Worm (Caenorhabditis elegans) whole organism, L1 larva: ENCODE data around the gene R12G8.1.
A peak's percentile ranks its signal among the peaks of the same experiment; 100 is the strongest.

Experiments used
- Y116A8C.19 ChIP-seq: sonication (generic microtip); optimal IDR thresholded peaks from 2 replicates; lab custom pipeline; 2016; ENCODE audit warnings: missing compliant biosample characterization, missing genetic modification characterization, borderline replicate concordance
- aha-1 ChIP-seq: fragments of 150-350 bp; optimal IDR thresholded peaks from 2 replicates; lab custom pipeline; 2014; ENCODE audit warnings: missing biosample characterization, missing genetic modification characterization
- alr-1 ChIP-seq: fragments of 200-800 bp; sonication (Bioruptor generic); optimal IDR thresholded peaks from 2 replicates; lab custom pipeline; 2018; ENCODE audit warnings: borderline replicate concordance, mild to moderate bottlenecking, missing genetic modification characterization, missing compliant biosample characterization
- aly-2 ChIP-seq: fragments of 150-350 bp; optimal IDR thresholded peaks from 2 replicates; lab custom pipeline; 2014; ENCODE audit warnings: missing biosample characterization, missing genetic modification characterization
- ama-1 ChIP-seq: fragments of 150-350 bp; optimal IDR thresholded peaks from 2 replicates; lab custom pipeline; 2014
- blmp-1 ChIP-seq: fragments of 150-350 bp; optimal IDR thresholded peaks from 2 replicates; lab custom pipeline; 2014; ENCODE audit warnings: missing biosample characterization, missing genetic modification characterization
- ceh-63 ChIP-seq: fragments of 200-800 bp; sonication (Bioruptor generic); optimal IDR thresholded peaks from 2 replicates; lab custom pipeline; 2018; ENCODE audit warnings: mild to moderate bottlenecking, missing genetic modification characterization, missing compliant biosample characterization
- ceh-88 ChIP-seq: fragments of 200-800 bp; sonication (Bioruptor generic); IDR thresholded peaks from 2 replicates; pipeline ENCODE4 v1.3.6; 2022; ENCODE audit warnings: missing genetic modification characterization, missing compliant biosample characterization
- ceh-90 ChIP-seq: sonication (generic microtip); optimal IDR thresholded peaks from 2 replicates; lab custom pipeline; 2016; ENCODE audit warnings: missing genetic modification characterization, missing compliant biosample characterization
- efl-1 ChIP-seq, 4 experiments: fragments of 150-350 bp; optimal IDR thresholded peaks in 3 of 4; peaks in 1 of 4; 1 replicate in 1 of 4; 2 replicates in 3 of 4; lab custom pipeline; 2014; ENCODE audit warnings: missing biosample characterization in 2 of 4, missing genetic modification characterization in 2 of 4, missing genetic modification reagents in 2 of 4
- egl-13 ChIP-seq: sonication (generic microtip); optimal IDR thresholded peaks from 2 replicates; lab custom pipeline; 2016; ENCODE audit warnings: missing genotype, missing genetic modification reagents, missing genetic modification characterization, missing compliant biosample characterization
- elt-3 ChIP-seq, 6 experiments: fragments of 150-350 bp in 1 of 6; sonication (generic microtip); optimal IDR thresholded peaks; 2 replicates each; lab custom pipeline; 2017 to 2018; ENCODE audit warnings: missing biosample characterization in 6 of 6, missing genetic modification characterization in 6 of 6, inconsistent platforms in 1 of 6
- fkh-10 ChIP-seq: sonication (generic microtip); optimal IDR thresholded peaks from 2 replicates; lab custom pipeline; 2017; ENCODE audit warnings: missing biosample characterization, missing genetic modification reagents, missing genetic modification characterization
- fkh-4 ChIP-seq: sonication (generic microtip); optimal IDR thresholded peaks from 2 replicates; lab custom pipeline; 2016; ENCODE audit warnings: missing compliant biosample characterization, missing genetic modification characterization, borderline replicate concordance
- fkh-8 ChIP-seq: sonication (generic microtip); optimal IDR thresholded peaks from 2 replicates; lab custom pipeline; 2016; ENCODE audit warnings: mild to moderate bottlenecking, missing genetic modification characterization, missing compliant biosample characterization
- fos-1 ChIP-seq: fragments of 150-350 bp; optimal IDR thresholded peaks from 2 replicates; lab custom pipeline; 2014; ENCODE audit warnings: missing biosample characterization, missing genetic modification characterization
- hlh-17 ChIP-seq: fragments of 200-800 bp; sonication (Bioruptor generic); optimal IDR thresholded peaks from 2 replicates; lab custom pipeline; 2018; ENCODE audit warnings: missing genetic modification characterization, mild to moderate bottlenecking, missing compliant biosample characterization, moderate library complexity, borderline replicate concordance
- hlh-4 ChIP-seq: sonication (generic microtip); optimal IDR thresholded peaks from 2 replicates; lab custom pipeline; 2016; ENCODE audit warnings: mild to moderate bottlenecking, missing genetic modification characterization, missing compliant biosample characterization
- hpl-2 ChIP-seq: fragments of 150-350 bp; optimal IDR thresholded peaks from 2 replicates; lab custom pipeline; 2014; ENCODE audit warnings: missing biosample characterization, missing genetic modification reagents, missing genetic modification characterization
- lin-13 ChIP-seq: fragments of 150-350 bp; optimal IDR thresholded peaks from 2 replicates; lab custom pipeline; 2014; ENCODE audit warnings: missing biosample characterization, missing genetic modification reagents, missing genetic modification characterization
- lin-14 ChIP-seq: fragments of 200-800 bp; sonication (Bioruptor generic); optimal IDR thresholded peaks from 2 replicates; lab custom pipeline; 2018; ENCODE audit warnings: mild to moderate bottlenecking, missing genetic modification characterization, moderate library complexity, missing compliant biosample characterization
- lin-15B ChIP-seq: fragments of 150-350 bp; sonication (generic microtip); optimal IDR thresholded peaks from 3 replicates; lab custom pipeline; 2014; ENCODE audit warnings: missing biosample characterization, missing genetic modification characterization
- lin-35 ChIP-seq, 2 experiments: fragments of 150-350 bp; optimal IDR thresholded peaks; 2 replicates each; lab custom pipeline; 2014; ENCODE audit warnings: missing biosample characterization in 2 of 2, missing genetic modification characterization in 2 of 2, missing genetic modification reagents in 2 of 2
- lin-39 ChIP-seq: fragments of 150-350 bp; optimal IDR thresholded peaks from 2 replicates; lab custom pipeline; 2014; ENCODE audit warnings: missing biosample characterization, missing genetic modification reagents, missing genetic modification characterization
- lir-3 ChIP-seq: sonication (generic microtip); optimal IDR thresholded peaks from 2 replicates; lab custom pipeline; 2016; ENCODE audit warnings: mild to moderate bottlenecking, missing genetic modification characterization, moderate library complexity, missing compliant biosample characterization; ENCODE audit not compliant: poor library complexity
- lsy-2 ChIP-seq, 2 experiments: fragments of 150-350 bp; optimal IDR thresholded peaks; 2 replicates each; lab custom pipeline; 2014; ENCODE audit warnings: missing biosample characterization in 2 of 2, missing genetic modification characterization in 2 of 2
- nhr-19 ChIP-seq: fragments of 200-800 bp; sonication (Bioruptor generic); conservative IDR thresholded peaks from 2 replicates; pipeline ENCODE4 v1.3.6; 2022; ENCODE audit warnings: missing genetic modification characterization, missing compliant biosample characterization
- nhr-47 ChIP-seq: sonication (generic microtip); optimal IDR thresholded peaks from 2 replicates; lab custom pipeline; 2016; ENCODE audit warnings: mild to moderate bottlenecking, missing genetic modification characterization, moderate library complexity, missing compliant biosample characterization
- nhr-71 ChIP-seq: sonication (generic microtip); optimal IDR thresholded peaks from 2 replicates; lab custom pipeline; 2016; ENCODE audit warnings: mild to moderate bottlenecking, missing genetic modification characterization, moderate library complexity, missing compliant biosample characterization
- nhr-90 ChIP-seq: sonication (generic microtip); optimal IDR thresholded peaks from 2 replicates; lab custom pipeline; 2016; ENCODE audit warnings: mild to moderate bottlenecking, missing genetic modification characterization, missing compliant biosample characterization; ENCODE audit not compliant: poor library complexity
- pax-3 ChIP-seq: fragments of 200-800 bp; sonication (Bioruptor generic); optimal IDR thresholded peaks from 2 replicates; lab custom pipeline; 2018; ENCODE audit warnings: mild to moderate bottlenecking, missing genetic modification characterization, moderate library complexity, missing compliant biosample characterization
- pqm-1 ChIP-seq: sonication (generic microtip); optimal IDR thresholded peaks from 3 replicates; lab custom pipeline; 2017; ENCODE audit warnings: missing biosample characterization, missing genetic modification characterization
- sox-4 ChIP-seq: sonication (generic microtip); optimal IDR thresholded peaks from 2 replicates; lab custom pipeline; 2016; ENCODE audit warnings: missing genetic modification characterization, missing compliant biosample characterization
- tbx-2 ChIP-seq: sonication (generic microtip); optimal IDR thresholded peaks from 2 replicates; lab custom pipeline; 2016; ENCODE audit warnings: missing genetic modification characterization, missing compliant biosample characterization
- unc-30 ChIP-seq: sonication (generic microtip); optimal IDR thresholded peaks from 2 replicates; lab custom pipeline; 2017; ENCODE audit warnings: missing biosample characterization, missing genetic modification characterization
- unc-62 ChIP-seq: fragments of 150-350 bp; optimal IDR thresholded peaks from 2 replicates; lab custom pipeline; 2014; ENCODE audit warnings: missing biosample characterization, missing genetic modification reagents, missing genetic modification characterization
- unc-86 ChIP-seq: sonication (generic microtip); optimal IDR thresholded peaks from 2 replicates; lab custom pipeline; 2016; ENCODE audit warnings: missing genetic modification characterization, missing compliant biosample characterization
- unc-98 ChIP-seq: fragments of 200-800 bp; sonication (Bioruptor generic); IDR thresholded peaks from 2 replicates; pipeline ENCODE4 v1.3.6; 2022; ENCODE audit warnings: missing genetic modification characterization, missing compliant biosample characterization
- vab-15 ChIP-seq: sonication (generic microtip); optimal IDR thresholded peaks from 2 replicates; lab custom pipeline; 2017; ENCODE audit warnings: missing genotype, mild to moderate bottlenecking, missing genetic modification characterization, missing compliant biosample characterization
- ztf-4 ChIP-seq: fragments of 150-350 bp; optimal IDR thresholded peaks from 2 replicates; lab custom pipeline; 2014; ENCODE audit warnings: missing biosample characterization, missing genetic modification characterization

R12G8.1 gene

ce11 chrV:17728757-17729156 is 20.3 kb downstream of the R12G8.1 start (continued):
- TF ChIP-seq sox-4 (tag; lab: Kevin White, UChicago) (no peak), unc-86 (tag; lab: Kevin White, UChicago) (no peak), ceh-88 (GFP tag; lab: Robert Waterston, UW) (no peak), aly-2 (tag; lab: Kevin White, UChicago) (no peak), ztf-4 (tag; lab: Kevin White, UChicago) (no peak), fkh-10 (no peak), efl-1 (optimal IDR thresholded peaks at IDR 0.05; lab: Kevin White, UChicago) (no peak), efl-1 (GFP tag; optimal IDR thresholded peaks at IDR 0.05 in 1 of 2; lab: Kevin White, UChicago) (peak in 1 of 2 experiments; percentile 75), pax-3 (tag; lab: Kevin White, UChicago) (no peak), lin-15B (tag; lab: Kevin White, UChicago) (no peak), lin-39 (tag; lab: Kevin White, UChicago) (peak; percentile 68), unc-98 (no peak), tbx-2 (tag; lab: Kevin White, UChicago) (peak; percentile 3), lin-35 (GFP tag; optimal IDR thresholded peaks at IDR 0.05; lab: Kevin White, UChicago) (no peak), nhr-90 (tag; lab: Kevin White, UChicago) (no peak), unc-30 (tag; lab: Kevin White, UChicago) (no peak), alr-1 (no peak), vab-15 (tag; lab: Kevin White, UChicago) (peak; percentile 69), egl-13 (tag; lab: Kevin White, UChicago) (no peak), fkh-4 (no peak), aha-1 (tag; lab: Kevin White, UChicago) (no peak), Y116A8C.19 (tag; lab: Kevin White, UChicago) (no peak), nhr-19 (GFP tag; lab: Robert Waterston, UW) (peak; percentile 47), hlh-4 (no peak), ama-1 (lab: Kevin White, UChicago) (no peak), nhr-71 (tag; lab: Kevin White, UChicago) (peak; percentile 70), pqm-1 (no peak), nhr-47 (tag; lab: Kevin White, UChicago) (no peak), hlh-17 (no peak), ceh-63 (GFP tag; lab: Kevin White, UChicago) (no peak), lir-3 (tag; lab: Kevin White, UChicago) (no peak), lin-13 (GFP tag; lab: Kevin White, UChicago) (no peak), lin-14 (GFP tag; lab: Kevin White, UChicago) (peak; percentile 53), hpl-2 (no peak), fos-1 (tag; lab: Kevin White, UChicago) (no peak), lsy-2 (tag; optimal IDR thresholded peaks at IDR 0.05; lab: Kevin White, UChicago) (peak in 1 of 2 experiments; percentile 32), unc-62 (GFP tag; lab: Kevin White, UChicago) (no peak), fkh-8 (tag; lab: Kevin White, UChicago) (no peak), blmp-1 (no peak), ceh-90 (tag; lab: Kevin White, UChicago) (no peak), elt-3 (tag; optimal IDR thresholded peaks at IDR 0.05; lab: Kevin White, UChicago) (no peak)

DNA sequence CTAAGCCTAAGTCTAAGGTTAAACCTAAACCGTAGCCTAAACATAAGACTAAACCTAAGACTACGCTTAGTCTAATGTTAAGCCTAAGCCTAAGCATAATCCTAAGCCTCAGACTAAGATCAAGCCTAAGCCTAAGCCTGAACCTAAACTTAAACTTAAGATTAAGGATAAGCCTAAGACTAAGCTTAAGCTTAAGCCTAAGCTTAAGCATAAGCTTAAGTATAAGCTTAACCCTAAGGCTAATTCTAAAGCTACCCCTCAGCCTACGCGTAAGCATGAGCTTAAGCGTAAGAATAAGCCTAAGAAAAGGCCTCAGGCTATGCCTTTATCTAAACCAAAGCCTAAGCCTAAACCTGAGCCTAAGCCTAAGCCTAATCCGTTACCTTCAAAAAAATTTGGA is 20.7 kb downstream of the R12G8.1 start:
- no peak for TF ChIP-seq elt-3 (tag; optimal IDR thresholded peaks at IDR 0.05; lab: Kevin White, UChicago)

- TF ChIP-seq efl-1 (optimal IDR thresholded peaks at IDR 0.05; lab: Kevin White, UChicago), result no peak
- TF ChIP-seq efl-1 (GFP tag; optimal IDR thresholded peaks at IDR 0.05 in 1 of 2; lab: Kevin White, UChicago), result no peak
Measured at ce11 chrV:17724704-17725103, 24.3 kb downstream of the R12G8.1 start, which contains the start of gene fat-5. Gene fat-5, plus strand, starts transcription at chrV:17725004.
